Worm (Caenorhabditis elegans) whole organism, early embryonic: Measurements from ENCODE around the gene C04E7.1.

Experiments
- flt-1 ChIP-seq: fragments of 200-800 bp; sonication (Bioruptor generic); IDR thresholded peaks from 2 replicates; pipeline ENCODE4 v1.3.6; 2022; ENCODE audit warnings: missing genetic modification characterization, missing compliant biosample characterization
- sea-1 ChIP-seq: fragments of 200-800 bp; sonication (Bioruptor generic); conservative IDR thresholded peaks from 2 replicates; pipeline ENCODE4 v1.3.6; 2022; ENCODE audit warnings: missing genetic modification characterization, missing compliant biosample characterization

ce11 chrX:399535-399934 lies 41.6 kb downstream of the C04E7.1 start:
- no peak for TF ChIP-seq flt-1
- peak; percentile 50; the same call in 1 of the 2 replicates for TF ChIP-seq sea-1 (GFP tag; lab: Robert Waterston, UW)
